Fruit fly (Drosophila melanogaster) whole organism, embryonic: ENCODE data around the gene CG10508.

Experiments
- ATbp ChIP-seq: fragments of 200-800 bp; sonication (Bioruptor generic); optimal IDR thresholded peaks from 2 replicates; lab custom pipeline; 2017; ENCODE audit warnings: missing biosample characterization, mild to moderate bottlenecking, missing genetic modification characterization, missing genetic modification reagents
- Atf-2 ChIP-seq: fragments of 200-800 bp; sonication (Bioruptor generic); optimal IDR thresholded peaks from 2 replicates; lab custom pipeline; 2016; ENCODE audit warnings: missing biosample characterization, missing genetic modification characterization
- CG10462 ChIP-seq: fragments of 200-800 bp; sonication (Bioruptor generic); optimal IDR thresholded peaks from 2 replicates; lab custom pipeline; 2016; ENCODE audit warnings: missing biosample characterization, missing genetic modification characterization
- CG11398 ChIP-seq: fragments of 200-800 bp; sonication (Bioruptor generic); optimal IDR thresholded peaks from 2 replicates; lab custom pipeline; 2016; ENCODE audit warnings: missing biosample characterization, missing genetic modification characterization
- CG12769 ChIP-seq: fragments of 200-800 bp; sonication (Bioruptor generic); optimal IDR thresholded peaks from 2 replicates; lab custom pipeline; 2019; ENCODE audit warnings: missing biosample characterization, mild to moderate bottlenecking, missing genetic modification characterization, moderate library complexity
- CG12942 ChIP-seq: fragments of 200-800 bp; sonication (Bioruptor generic); optimal IDR thresholded peaks from 3 replicates; lab custom pipeline; 2016; ENCODE audit warnings: missing biosample characterization, missing genetic modification characterization
- CG13287 ChIP-seq: fragments of 200-800 bp; sonication (Bioruptor generic); IDR thresholded peaks from 2 replicates; pipeline ENCODE4 v1.3.6; 2022; ENCODE audit warnings: missing biosample characterization, missing genetic modification characterization; ENCODE audit not compliant: partially characterized antibody
- CG13424 ChIP-seq: fragments of 200-800 bp; sonication (Bioruptor generic); optimal IDR thresholded peaks from 2 replicates; lab custom pipeline; 2019; ENCODE audit warnings: missing biosample characterization, mild to moderate bottlenecking, missing genetic modification characterization, moderate library complexity
- CG13624 ChIP-seq: fragments of 200-800 bp; sonication (Bioruptor generic); optimal IDR thresholded peaks from 2 replicates; lab custom pipeline; 2016; ENCODE audit warnings: missing biosample characterization, missing genetic modification characterization
- CG13894 ChIP-seq: fragments of 200-800 bp; sonication (Bioruptor generic); optimal IDR thresholded peaks from 3 replicates; lab custom pipeline; 2018; ENCODE audit warnings: missing biosample characterization, mild to moderate bottlenecking, missing genetic modification characterization, moderate library complexity
- CG14014 ChIP-seq: fragments of 200-800 bp; sonication (Bioruptor generic); IDR thresholded peaks from 2 replicates; pipeline ENCODE4 v1.3.6; 2022; ENCODE audit warnings: missing biosample characterization, missing genetic modification characterization
- CG15011 ChIP-seq: fragments of 200-800 bp; sonication (Bioruptor generic); optimal IDR thresholded peaks from 3 replicates; lab custom pipeline; 2018; ENCODE audit warnings: missing biosample characterization, mild to moderate bottlenecking, missing genetic modification characterization
- CG15269 ChIP-seq: fragments of 200-800 bp; sonication (Bioruptor generic); optimal IDR thresholded peaks from 2 replicates; lab custom pipeline; 2018; ENCODE audit warnings: missing biosample characterization, mild to moderate bottlenecking, missing genetic modification characterization, moderate library complexity
- CG18262 ChIP-seq: fragments of 200-800 bp; optimal IDR thresholded peaks from 3 replicates; lab custom pipeline; 2019; ENCODE audit warnings: missing biosample characterization, mild to moderate bottlenecking, missing genetic modification characterization, moderate library complexity
- CG2202 ChIP-seq: fragments of 200-800 bp; sonication (Bioruptor generic); optimal IDR thresholded peaks from 2 replicates; lab custom pipeline; 2018; ENCODE audit warnings: missing biosample characterization, mild to moderate bottlenecking, missing genetic modification characterization
- CG2875 ChIP-seq: fragments of 200-800 bp; sonication (Bioruptor generic); optimal IDR thresholded peaks from 2 replicates; lab custom pipeline; 2017; ENCODE audit warnings: missing biosample characterization, mild to moderate bottlenecking, missing genetic modification characterization, missing genetic modification reagents
- CG31441 ChIP-seq: fragments of 200-800 bp; sonication (Bioruptor generic); IDR thresholded peaks from 2 replicates; pipeline ENCODE4 v1.3.6; 2022; ENCODE audit warnings: missing biosample characterization, missing genetic modification characterization
- CG32772 ChIP-seq: fragments of 200-800 bp; sonication (Bioruptor generic); IDR thresholded peaks from 2 replicates; pipeline ENCODE4 v1.3.6; 2022; ENCODE audit warnings: missing biosample characterization, missing genetic modification characterization
- CG4328 ChIP-seq: fragments of 200-800 bp; sonication (Bioruptor generic); optimal IDR thresholded peaks from 3 replicates; lab custom pipeline; 2017; ENCODE audit warnings: missing biosample characterization, missing genetic modification reagents, missing genetic modification characterization
- CG4404 ChIP-seq: fragments of 200-800 bp; sonication (Bioruptor generic); IDR thresholded peaks from 2 replicates; pipeline ENCODE4 v1.3.6; 2022; ENCODE audit warnings: missing biosample characterization, missing genetic modification characterization
- CG5180 ChIP-seq: fragments of 200-800 bp; sonication (Bioruptor generic); optimal IDR thresholded peaks from 3 replicates; lab custom pipeline; 2017; ENCODE audit warnings: missing biosample characterization, missing genetic modification characterization, mild to moderate bottlenecking, moderate library complexity, missing genetic modification reagents
- CG6689 ChIP-seq: fragments of 200-800 bp; sonication (Bioruptor generic); IDR thresholded peaks from 2 replicates; pipeline ENCODE4 v1.3.6; 2022; ENCODE audit warnings: missing biosample characterization, missing genetic modification characterization
- CG8765 ChIP-seq: fragments of 200-800 bp; sonication (Bioruptor generic); IDR thresholded peaks from 2 replicates; pipeline ENCODE4 v1.3.6; 2022; ENCODE audit warnings: missing biosample characterization, missing genetic modification characterization
- Doc3 ChIP-seq: fragments of 200-800 bp; sonication (Bioruptor generic); IDR thresholded peaks from 3 replicates; pipeline ENCODE4 v1.3.6; 2022; ENCODE audit warnings: missing biosample characterization, missing genetic modification characterization; ENCODE audit not compliant: partially characterized antibody
- HHEX ChIP-seq: fragments of 200-800 bp; sonication (Bioruptor generic); optimal IDR thresholded peaks from 3 replicates; lab custom pipeline; 2017; ENCODE audit warnings: missing biosample characterization, mild to moderate bottlenecking, missing genetic modification characterization, missing genetic modification reagents
- Hmx ChIP-seq: fragments of 200-800 bp; sonication (Bioruptor generic); optimal IDR thresholded peaks from 2 replicates; lab custom pipeline; 2016; ENCODE audit warnings: missing biosample characterization, missing genetic modification characterization
- Hr78 ChIP-seq, 2 experiments: fragments of 200-800 bp in 1 of 2; fragments of >200 bp in 1 of 2; sonication (Bioruptor generic) in 1 of 2; optimal IDR thresholded peaks; 2 replicates each; lab custom pipeline; 2017 to 2019; ENCODE audit warnings: missing biosample characterization in 2 of 2, missing genetic modification characterization in 2 of 2, mild to moderate bottlenecking in 1 of 2, moderate library complexity in 1 of 2
- Rfx ChIP-seq: fragments of 200-800 bp; sonication (Bioruptor generic); IDR thresholded peaks from 2 replicates; pipeline ENCODE4 v1.3.6; 2022; ENCODE audit warnings: missing biosample characterization, missing genetic modification characterization
- Sry-β ChIP-seq: fragments of 200-800 bp; sonication (Bioruptor generic); optimal IDR thresholded peaks from 2 replicates; lab custom pipeline; 2018; ENCODE audit warnings: missing biosample characterization, mild to moderate bottlenecking, missing genetic modification characterization, moderate library complexity
- Xrp1 ChIP-seq: fragments of 200-800 bp; sonication (Bioruptor generic); IDR thresholded peaks from 2 replicates; pipeline ENCODE4 v1.3.6; 2022; ENCODE audit warnings: missing biosample characterization, missing genetic modification characterization
- abd-A ChIP-seq: fragments of 200-800 bp; sonication (Bioruptor generic); optimal IDR thresholded peaks from 3 replicates; lab custom pipeline; 2019; ENCODE audit warnings: missing biosample characterization, mild to moderate bottlenecking, missing genetic modification characterization, moderate library complexity
- az2 ChIP-seq: fragments of 200-800 bp; sonication (Bioruptor generic); optimal IDR thresholded peaks from 3 replicates; lab custom pipeline; 2016; ENCODE audit warnings: missing biosample characterization, missing genetic modification characterization
- br ChIP-seq: fragments of >200 bp; optimal IDR thresholded peaks from 2 replicates; lab custom pipeline; 2017
- crol ChIP-seq: fragments of 200-800 bp; sonication (Bioruptor generic); IDR thresholded peaks from 2 replicates; pipeline ENCODE4 v1.3.6; 2022; ENCODE audit warnings: missing biosample characterization, missing genetic modification characterization
- danr ChIP-seq: fragments of 200-800 bp; sonication (Bioruptor generic); IDR thresholded peaks from 2 replicates; pipeline ENCODE4 v1.3.6; 2022; ENCODE audit warnings: missing biosample characterization, missing genetic modification characterization
- disco-r ChIP-seq: fragments of 200-800 bp; sonication (Bioruptor generic); optimal IDR thresholded peaks from 2 replicates; lab custom pipeline; 2016; ENCODE audit warnings: missing biosample characterization, missing genetic modification characterization
- dm ChIP-seq: fragments of 200-800 bp; sonication (Bioruptor generic); optimal IDR thresholded peaks from 3 replicates; lab custom pipeline; 2016; ENCODE audit warnings: missing biosample characterization, missing genetic modification characterization
- fd96Cb ChIP-seq: fragments of 200-800 bp; sonication (Bioruptor generic); optimal IDR thresholded peaks from 2 replicates; lab custom pipeline; 2018; ENCODE audit warnings: missing biosample characterization, mild to moderate bottlenecking, missing genetic modification characterization, moderate library complexity
- ham ChIP-seq: fragments of 200-800 bp; sonication (Bioruptor generic); IDR thresholded peaks from 2 replicates; pipeline ENCODE4 v1.3.6; 2022; ENCODE audit warnings: missing biosample characterization, missing genetic modification characterization
- her ChIP-seq: fragments of 200-800 bp; sonication (Bioruptor generic); optimal IDR thresholded peaks from 2 replicates; lab custom pipeline; 2016; ENCODE audit warnings: missing biosample characterization, missing genetic modification characterization
- hth ChIP-seq: fragments of >200 bp; optimal IDR thresholded peaks from 2 replicates; lab custom pipeline; 2017; ENCODE audit warnings: inconsistent platforms
- ken ChIP-seq: fragments of 200-800 bp; sonication (Bioruptor generic); IDR thresholded peaks from 3 replicates; pipeline ENCODE4 v1.3.6; 2022; ENCODE audit warnings: missing biosample characterization, missing genetic modification characterization
- nmo ChIP-seq: fragments of 200-800 bp; sonication (Bioruptor generic); optimal IDR thresholded peaks from 2 replicates; lab custom pipeline; 2018; ENCODE audit warnings: missing biosample characterization, mild to moderate bottlenecking, missing genetic modification characterization, moderate library complexity
- pho ChIP-seq: fragments of 200-800 bp; sonication (Bioruptor generic); optimal IDR thresholded peaks from 2 replicates; lab custom pipeline; 2016; ENCODE audit warnings: missing biosample characterization, missing genetic modification characterization
- phol ChIP-seq: fragments of 200-800 bp; sonication (Bioruptor generic); optimal IDR thresholded peaks from 3 replicates; lab custom pipeline; 2018; ENCODE audit warnings: missing biosample characterization, mild to moderate bottlenecking, missing genetic modification characterization, moderate library complexity
- shn ChIP-seq: fragments of 200-800 bp; sonication (Bioruptor generic); optimal IDR thresholded peaks from 3 replicates; lab custom pipeline; 2016; ENCODE audit warnings: missing biosample characterization, missing genetic modification characterization
- sisA ChIP-seq: fragments of 200-800 bp; sonication (Bioruptor generic); IDR thresholded peaks from 2 replicates; pipeline ENCODE4 v1.3.6; 2022; ENCODE audit warnings: missing biosample characterization, missing genetic modification characterization
- sr ChIP-seq: fragments of 200-800 bp; sonication (Bioruptor generic); IDR thresholded peaks from 3 replicates; pipeline ENCODE4 v1.3.6; 2022; ENCODE audit warnings: missing biosample characterization, missing genetic modification characterization
- tna ChIP-seq: fragments of 200-800 bp; sonication (Bioruptor generic); IDR thresholded peaks from 2 replicates; pipeline ENCODE4 v1.3.6; 2022; ENCODE audit warnings: missing biosample characterization, missing genetic modification characterization; ENCODE audit not compliant: partially characterized antibody
- trem ChIP-seq: fragments of 200-800 bp; optimal IDR thresholded peaks from 3 replicates; lab custom pipeline; 2019; ENCODE audit warnings: missing biosample characterization, mild to moderate bottlenecking, missing genetic modification characterization, moderate library complexity
- trh ChIP-seq: fragments of 200-800 bp; sonication (Bioruptor generic); optimal IDR thresholded peaks from 2 replicates; lab custom pipeline; 2016; ENCODE audit warnings: missing biosample characterization, missing genetic modification characterization
- tup ChIP-seq: fragments of 200-800 bp; sonication (Bioruptor generic); optimal IDR thresholded peaks from 2 replicates; lab custom pipeline; 2016; ENCODE audit warnings: missing biosample characterization, mild to moderate bottlenecking, missing genetic modification characterization, moderate library complexity

Gene CG10508

DNA sequence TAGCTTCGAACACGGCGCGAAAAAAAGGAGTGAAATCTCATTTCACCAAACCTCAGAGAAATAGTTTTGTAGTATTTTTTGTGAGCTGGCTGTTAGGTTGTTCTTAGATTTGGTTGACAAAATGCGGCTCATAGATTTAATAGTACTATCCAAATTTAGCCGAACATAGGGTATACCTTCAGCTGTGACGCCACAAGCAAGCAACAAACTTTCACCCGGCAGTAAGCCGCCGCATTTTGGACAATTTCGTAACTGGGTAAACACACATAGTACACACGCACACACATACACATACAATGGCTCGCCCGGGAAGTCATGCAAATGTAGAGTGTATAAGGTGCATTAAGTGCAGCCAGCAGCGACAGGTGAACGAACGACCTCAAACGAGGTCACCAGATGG, 49.2 kb downstream of the CG10508 start (continued):
- TF ChIP-seq Atf-2 (GFP tag; lab: Kevin White, UChicago) (no peak), CG15269 (tag; lab: Kevin White, UChicago) (no peak), CG8765 (GFP tag; lab: Robert Waterston, UW) (no peak), nmo (GFP tag; lab: Kevin White, UChicago) (peak; percentile 11), CG12769 (tag; lab: Kevin White, UChicago) (no peak), CG14014 (GFP tag; lab: Robert Waterston, UW) (no peak), sr (GFP tag; lab: Robert Waterston, UW) (no peak), shn (GFP tag; lab: Kevin White, UChicago) (no peak), ham (GFP tag; lab: Robert Waterston, UW) (no peak), ken (GFP tag; lab: Robert Waterston, UW) (no peak), CG11398 (GFP tag; lab: Kevin White, UChicago) (no peak), her (GFP tag; lab: Kevin White, UChicago) (no peak), hth (lab: Kevin White, UChicago) (no peak), HHEX (GFP tag; lab: Kevin White, UChicago) (no peak), CG13287 (GFP tag; lab: Robert Waterston, UW) (no peak), CG31441 (GFP tag; lab: Robert Waterston, UW) (0 out of 2 replicates have a peak, but pooled peaks have one; percentile 14), CG32772 (GFP tag; lab: Robert Waterston, UW) (peak; percentile 13; the same call in 1 of the 2 replicates), disco-r (GFP tag; lab: Kevin White, UChicago) (no peak), CG18262 (tag; lab: Kevin White, UChicago) (peak; percentile 18), CG4328 (GFP tag; lab: Kevin White, UChicago) (no peak), sisA (peak; percentile 44), Rfx (no peak), trem (no peak), br (lab: Kevin White, UChicago) (no peak), dm (no peak), CG13624 (no peak), tna (GFP tag; lab: Robert Waterston, UW) (no peak), trh (no peak), pho (GFP tag; lab: Kevin White, UChicago) (no peak), CG10462 (GFP tag; lab: Kevin White, UChicago) (no peak), danr (GFP tag; lab: Robert Waterston, UW) (no peak), CG6689 (GFP tag; lab: Robert Waterston, UW) (peak; percentile 36; the same call in 1 of the 2 replicates), Hmx (GFP tag; lab: Kevin White, UChicago) (no peak), tup (GFP tag; lab: Kevin White, UChicago) (no peak), Sry-β (GFP tag; lab: Kevin White, UChicago) (no peak), CG5180 (peak; percentile 24), CG12942 (GFP tag; lab: Kevin White, UChicago) (no peak), crol (GFP tag; lab: Robert Waterston, UW) (peak; percentile 32; the same call in 1 of the 2 replicates), ATbp (peak; percentile 68), Xrp1 (0 out of 2 replicates have a peak, but pooled peaks have one; percentile 6), CG2202 (tag; lab: Kevin White, UChicago) (no peak), fd96Cb (peak; percentile 14), CG15011 (GFP tag; lab: Kevin White, UChicago) (no peak), Hr78 (GFP tag; optimal IDR thresholded peaks at IDR 0.05; lab: Kevin White, UChicago) (peak in 1 of 2 experiments; percentile 71), az2 (no peak), abd-A (tag; lab: Kevin White, UChicago) (no peak), phol (tag; lab: Kevin White, UChicago) (peak; percentile 26), CG13894 (tag; lab: Kevin White, UChicago) (no peak), Doc3 (GFP tag; lab: Robert Waterston, UW) (no peak), CG2875 (GFP tag; lab: Kevin White, UChicago) (peak; percentile 19), CG13424 (tag; lab: Kevin White, UChicago) (no peak), CG4404 (GFP tag; lab: Robert Waterston, UW) (no peak)
